Fruit fly (Drosophila melanogaster) S2 (cell line): ENCODE results near the gene TotA.

ENCODE experiments used
- CG8478 ChIP-seq: fragments of >200 bp; optimal IDR thresholded peaks from 2 replicates; lab custom pipeline; 2018
- CTCF ChIP-seq, 2 experiments: fragments of >200 bp; optimal IDR thresholded peaks; 2 replicates each; lab custom pipeline; 2018

DNA sequence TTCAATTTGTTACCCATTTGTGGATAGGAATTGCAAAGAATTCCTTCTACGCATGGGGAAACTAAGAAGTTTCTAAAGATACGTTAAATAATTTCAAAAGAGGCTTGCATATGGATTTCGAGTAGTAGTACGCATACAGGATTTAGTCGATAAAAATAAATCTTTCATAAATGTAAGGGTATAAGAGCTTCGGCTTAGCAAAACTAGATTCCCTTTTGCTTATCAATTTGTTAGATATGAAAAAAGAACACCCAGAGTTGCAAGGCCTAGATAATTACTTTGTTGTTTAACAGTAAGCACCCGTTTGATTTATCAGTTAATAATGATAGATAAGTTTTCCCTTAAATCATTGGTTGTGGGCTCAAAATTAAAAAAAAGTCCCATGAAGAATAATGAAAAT is 25.3 kb upstream of the TotA start:
- no peak for TF ChIP-seq CG8478 (lab: Kevin White, UChicago)
- no peak for TF ChIP-seq CTCF (optimal IDR thresholded peaks at IDR 0.05; lab: Kevin White, UChicago)
